Fruit fly (Drosophila melanogaster) whole organism, embryonic: ENCODE data around the gene CG31800.
A peak's percentile ranks its signal among the peaks of the same experiment; 100 is the strongest.

Experiments
- Asciz ChIP-seq: fragments of 200-800 bp; sonication (Bioruptor generic); optimal IDR thresholded peaks from 2 replicates; lab custom pipeline; 2017; ENCODE audit warnings: missing biosample characterization, mild to moderate bottlenecking, missing genetic modification characterization, missing genetic modification reagents
- Atf-2 ChIP-seq: fragments of 200-800 bp; sonication (Bioruptor generic); optimal IDR thresholded peaks from 2 replicates; lab custom pipeline; 2016; ENCODE audit warnings: missing biosample characterization, missing genetic modification characterization
- BEAF-32 ChIP-seq: fragments of 200-800 bp; sonication (Bioruptor generic); optimal IDR thresholded peaks from 3 replicates; lab custom pipeline; 2017; ENCODE audit warnings: missing biosample characterization, missing genetic modification characterization, mild to moderate bottlenecking, moderate library complexity, missing genetic modification reagents
- CG11504 ChIP-seq: fragments of 200-800 bp; sonication (Bioruptor generic); optimal IDR thresholded peaks from 3 replicates; lab custom pipeline; 2019; ENCODE audit warnings: missing biosample characterization, mild to moderate bottlenecking, missing genetic modification characterization, moderate library complexity
- CG11695 ChIP-seq: fragments of 200-800 bp; sonication (Bioruptor generic); IDR thresholded peaks from 3 replicates; pipeline ENCODE4 v1.3.6; 2022; ENCODE audit warnings: missing biosample characterization, missing genetic modification characterization
- CG12071 ChIP-seq: fragments of 200-800 bp; sonication (Bioruptor generic); optimal IDR thresholded peaks from 3 replicates; lab custom pipeline; 2018; ENCODE audit warnings: missing biosample characterization, mild to moderate bottlenecking, missing genetic modification characterization
- CG15073 ChIP-seq: fragments of 200-800 bp; sonication (Bioruptor generic); optimal IDR thresholded peaks from 2 replicates; lab custom pipeline; 2016; ENCODE audit warnings: missing biosample characterization, missing genetic modification characterization
- CG15269 ChIP-seq: fragments of 200-800 bp; sonication (Bioruptor generic); optimal IDR thresholded peaks from 2 replicates; lab custom pipeline; 2018; ENCODE audit warnings: missing biosample characterization, mild to moderate bottlenecking, missing genetic modification characterization, moderate library complexity
- CG15601 ChIP-seq: fragments of 200-800 bp; sonication (Bioruptor generic); optimal IDR thresholded peaks from 3 replicates; lab custom pipeline; 2019; ENCODE audit warnings: missing biosample characterization, mild to moderate bottlenecking, missing genetic modification characterization, moderate library complexity
- CG15696 ChIP-seq: fragments of 200-800 bp; sonication (Bioruptor generic); optimal IDR thresholded peaks from 2 replicates; lab custom pipeline; 2019; ENCODE audit warnings: missing biosample characterization, mild to moderate bottlenecking, missing genetic modification characterization, moderate library complexity
- CG16815 ChIP-seq: fragments of 200-800 bp; sonication (Bioruptor generic); optimal IDR thresholded peaks from 3 replicates; lab custom pipeline; 2017; ENCODE audit warnings: missing biosample characterization, mild to moderate bottlenecking, missing genetic modification characterization
- CG18764 ChIP-seq: fragments of 200-800 bp; sonication (Bioruptor generic); optimal IDR thresholded peaks from 3 replicates; lab custom pipeline; 2016; ENCODE audit warnings: missing biosample characterization, missing genetic modification characterization
- CG2129 ChIP-seq: fragments of 200-800 bp; sonication (Bioruptor generic); IDR thresholded peaks from 2 replicates; pipeline ENCODE4 v1.3.6; 2022; ENCODE audit warnings: missing biosample characterization, missing genetic modification characterization; ENCODE audit not compliant: partially characterized antibody
- CG2712 ChIP-seq: fragments of 200-800 bp; optimal IDR thresholded peaks from 3 replicates; lab custom pipeline; 2019; ENCODE audit warnings: missing biosample characterization, mild to moderate bottlenecking, missing genetic modification characterization, moderate library complexity
- CG31224 ChIP-seq: fragments of 200-800 bp; sonication (Bioruptor generic); IDR thresholded peaks from 2 replicates; pipeline ENCODE4 v1.3.6; 2022; ENCODE audit warnings: missing biosample characterization, missing genetic modification characterization
- CG34422 ChIP-seq: fragments of 200-800 bp; sonication (Bioruptor generic); IDR thresholded peaks from 3 replicates; pipeline ENCODE4 v1.3.6; 2022; ENCODE audit warnings: missing biosample characterization, missing genetic modification characterization
- CG3838 ChIP-seq: fragments of 200-800 bp; sonication (Bioruptor generic); optimal IDR thresholded peaks from 3 replicates; lab custom pipeline; 2016; ENCODE audit warnings: missing biosample characterization, missing genetic modification characterization
- CG4328 ChIP-seq: fragments of 200-800 bp; sonication (Bioruptor generic); optimal IDR thresholded peaks from 3 replicates; lab custom pipeline; 2017; ENCODE audit warnings: missing biosample characterization, missing genetic modification reagents, missing genetic modification characterization
- CG7271 ChIP-seq: fragments of 200-800 bp; sonication (Bioruptor generic); optimal IDR thresholded peaks from 2 replicates; lab custom pipeline; 2018; ENCODE audit warnings: missing biosample characterization, mild to moderate bottlenecking, missing genetic modification characterization, moderate library complexity
- CG8089 ChIP-seq: fragments of 200-800 bp; sonication (Bioruptor generic); optimal IDR thresholded peaks from 3 replicates; lab custom pipeline; 2016; ENCODE audit warnings: missing biosample characterization, missing genetic modification characterization
- Dll ChIP-seq: fragments of 200-800 bp; sonication (Bioruptor generic); IDR thresholded peaks from 4 replicates; pipeline ENCODE4 v1.3.6; 2022; ENCODE audit warnings: missing biosample characterization, missing genetic modification characterization; ENCODE audit not compliant: partially characterized antibody
- Doc3 ChIP-seq: fragments of 200-800 bp; sonication (Bioruptor generic); IDR thresholded peaks from 3 replicates; pipeline ENCODE4 v1.3.6; 2022; ENCODE audit warnings: missing biosample characterization, missing genetic modification characterization; ENCODE audit not compliant: partially characterized antibody
- Ets65A ChIP-seq: fragments of 200-800 bp; sonication (Bioruptor generic); peaks from one replicate; lab custom pipeline; 2016; ENCODE audit warnings: missing biosample characterization, missing genetic modification characterization
- H15 ChIP-seq: fragments of 200-800 bp; sonication (Bioruptor generic); IDR thresholded peaks from 3 replicates; pipeline ENCODE4 v1.3.6; 2022; ENCODE audit warnings: missing biosample characterization, missing genetic modification characterization
- Hr3 ChIP-seq: fragments of 200-800 bp; sonication (Bioruptor generic); optimal IDR thresholded peaks from 3 replicates; lab custom pipeline; 2016; ENCODE audit warnings: missing biosample characterization, missing genetic modification characterization
- Jarid2 ChIP-seq: fragments of 200-800 bp; sonication (Bioruptor generic); optimal IDR thresholded peaks from 3 replicates; lab custom pipeline; 2017; ENCODE audit warnings: mild to moderate bottlenecking, missing biosample characterization, missing genetic modification reagents, missing genetic modification characterization
- Meics ChIP-seq: fragments of 200-800 bp; sonication (Bioruptor generic); optimal IDR thresholded peaks from 2 replicates; lab custom pipeline; 2017; ENCODE audit warnings: missing biosample characterization, mild to moderate bottlenecking, missing genetic modification characterization
- Mes4 ChIP-seq: fragments of 200-800 bp; sonication (Bioruptor generic); optimal IDR thresholded peaks from 2 replicates; lab custom pipeline; 2016; ENCODE audit warnings: missing biosample characterization, missing genetic modification characterization
- Oli ChIP-seq: fragments of 200-800 bp; sonication (Bioruptor generic); optimal IDR thresholded peaks from 2 replicates; lab custom pipeline; 2018; ENCODE audit warnings: missing biosample characterization, mild to moderate bottlenecking, missing genetic modification characterization, moderate library complexity
- Ssrp ChIP-seq: fragments of 200-800 bp; sonication (Bioruptor generic); optimal IDR thresholded peaks from 2 replicates; lab custom pipeline; 2018; ENCODE audit warnings: missing biosample characterization, mild to moderate bottlenecking, missing genetic modification characterization, moderate library complexity
- Xbp1 ChIP-seq: fragments of 200-800 bp; sonication (Bioruptor generic); optimal IDR thresholded peaks from 3 replicates; lab custom pipeline; 2016; ENCODE audit warnings: missing biosample characterization, mild to moderate bottlenecking, missing genetic modification characterization
- ara ChIP-seq: fragments of 200-800 bp; sonication (Bioruptor generic); IDR thresholded peaks from 2 replicates; pipeline ENCODE4 v1.3.6; 2022; ENCODE audit warnings: missing biosample characterization, missing genetic modification characterization
- bigmax ChIP-seq: fragments of 200-800 bp; sonication (Bioruptor generic); optimal IDR thresholded peaks from 2 replicates; lab custom pipeline; 2018; ENCODE audit warnings: missing biosample characterization, mild to moderate bottlenecking, missing genetic modification characterization
- cas ChIP-seq: fragments of 200-800 bp; sonication (Bioruptor generic); IDR thresholded peaks from 2 replicates; pipeline ENCODE4 v1.3.6; 2022; ENCODE audit warnings: missing biosample characterization, missing genetic modification characterization
- ci ChIP-seq: fragments of 200-800 bp; sonication (Bioruptor generic); IDR thresholded peaks from 3 replicates; pipeline ENCODE4 v1.3.6; 2022; ENCODE audit warnings: missing biosample characterization, missing genetic modification characterization
- crol ChIP-seq: fragments of 200-800 bp; sonication (Bioruptor generic); IDR thresholded peaks from 2 replicates; pipeline ENCODE4 v1.3.6; 2022; ENCODE audit warnings: missing biosample characterization, missing genetic modification characterization
- crp ChIP-seq, 2 experiments: fragments of 200-800 bp; sonication (Bioruptor generic); optimal IDR thresholded peaks; 2 replicates in 1 of 2; 3 replicates in 1 of 2; lab custom pipeline; 2017; ENCODE audit warnings: missing biosample characterization in 2 of 2, missing genetic modification characterization in 2 of 2, mild to moderate bottlenecking in 1 of 2, moderate library complexity in 1 of 2
- dati ChIP-seq: fragments of 200-800 bp; sonication (Bioruptor generic); IDR thresholded peaks from 2 replicates; pipeline ENCODE4 v1.3.6; 2022; ENCODE audit warnings: missing biosample characterization, missing genetic modification characterization
- fu2 ChIP-seq: fragments of 200-800 bp; sonication (Bioruptor generic); optimal IDR thresholded peaks from 2 replicates; lab custom pipeline; 2016; ENCODE audit warnings: missing biosample characterization, missing genetic modification characterization
- jing ChIP-seq: fragments of 200-800 bp; sonication (Bioruptor generic); optimal IDR thresholded peaks from 2 replicates; lab custom pipeline; 2018; ENCODE audit warnings: missing biosample characterization, mild to moderate bottlenecking, missing genetic modification characterization
- luna ChIP-seq: fragments of 200-800 bp; sonication (Bioruptor generic); optimal IDR thresholded peaks from 2 replicates; lab custom pipeline; 2016; ENCODE audit warnings: missing biosample characterization, missing genetic modification characterization
- sc ChIP-seq, 3 experiments: fragments of >200 bp in 2 of 3; fragments of 200-800 bp in 1 of 3; sonication (Bioruptor generic) in 1 of 3; optimal IDR thresholded peaks; 2 replicates in 2 of 3; 3 replicates in 1 of 3; lab custom pipeline; 2017; ENCODE audit warnings: mild to moderate bottlenecking in 1 of 3, missing biosample characterization in 1 of 3, missing genetic modification characterization in 1 of 3, missing genetic modification reagents in 1 of 3
- sd ChIP-seq: fragments of 200-800 bp; sonication (Bioruptor generic); optimal IDR thresholded peaks from 3 replicates; lab custom pipeline; 2018; ENCODE audit warnings: missing biosample characterization, mild to moderate bottlenecking, missing genetic modification characterization, moderate library complexity
- sima ChIP-seq: fragments of 200-800 bp; sonication (Bioruptor generic); optimal IDR thresholded peaks from 2 replicates; lab custom pipeline; 2016; ENCODE audit warnings: missing biosample characterization, missing genetic modification characterization
- tll ChIP-seq, 2 experiments: fragments of 200-800 bp in 1 of 2; fragments of >200 bp in 1 of 2; sonication (Bioruptor generic) in 1 of 2; optimal IDR thresholded peaks; 2 replicates each; lab custom pipeline; 2017 to 2019; ENCODE audit warnings: missing biosample characterization in 2 of 2, missing genetic modification characterization in 2 of 2, mild to moderate bottlenecking in 1 of 2, moderate library complexity in 1 of 2
- vfl ChIP-seq: fragments of 200-800 bp; sonication (Bioruptor generic); optimal IDR thresholded peaks from 2 replicates; lab custom pipeline; 2016; ENCODE audit warnings: missing biosample characterization, missing genetic modification characterization
- vvl ChIP-seq: fragments of 200-800 bp; sonication (Bioruptor generic); IDR thresholded peaks from 2 replicates; pipeline ENCODE4 v1.3.6; 2022; ENCODE audit warnings: missing biosample characterization, missing genetic modification characterization
- wek ChIP-seq: fragments of 200-800 bp; sonication (Bioruptor generic); optimal IDR thresholded peaks from 3 replicates; lab custom pipeline; 2018; ENCODE audit warnings: missing biosample characterization, mild to moderate bottlenecking, missing genetic modification characterization, moderate library complexity

The CG31800 gene

dm6 chr2L:19011895-19012645, 22.3 kb downstream of the CG31800 start (continued):
- peak; percentile 81 for TF ChIP-seq CG11504 (tag; lab: Kevin White, UChicago)
- peak; percentile 86 for TF ChIP-seq Meics (GFP tag; lab: Kevin White, UChicago)
- no peak for TF ChIP-seq Doc3 (GFP tag; lab: Robert Waterston, UW)
- peak; percentile 84 for TF ChIP-seq Oli
- peak; percentile 84 for TF ChIP-seq Xbp1 (GFP tag; lab: Kevin White, UChicago)
- TF ChIP-seq Asciz (GFP tag; lab: Kevin White, UChicago): peak; percentile 59
- TF ChIP-seq CG12071 (GFP tag; lab: Kevin White, UChicago): peak; percentile 74
- TF ChIP-seq CG11695: peak; percentile 75
- TF ChIP-seq CG15269 (tag; lab: Kevin White, UChicago): peak; percentile 83
- peak; percentile 62 for TF ChIP-seq Mes4 (GFP tag; lab: Kevin White, UChicago)
- no peak for TF ChIP-seq sc (optimal IDR thresholded peaks at IDR 0.05; lab: Kevin White, UChicago)
- peak; percentile 59 for TF ChIP-seq sc (GFP tag; optimal IDR thresholded peaks at IDR 0.05; lab: Kevin White, UChicago)
- TF ChIP-seq bigmax (GFP tag; lab: Kevin White, UChicago): no peak
- peak; percentile 37 for TF ChIP-seq CG18764 (GFP tag; lab: Kevin White, UChicago)
- TF ChIP-seq CG16815 (GFP tag; lab: Kevin White, UChicago): peak; percentile 66
- peak; percentile 26; the same call in 1 of the 2 replicates for TF ChIP-seq crol (GFP tag; lab: Robert Waterston, UW)
- TF ChIP-seq Dll: no peak
- peak; percentile 69 for TF ChIP-seq CG15601 (tag; lab: Kevin White, UChicago)
- peak; percentile 76 for TF ChIP-seq fu2 (GFP tag; lab: Kevin White, UChicago)
- TF ChIP-seq Ssrp (tag; lab: Kevin White, UChicago): peak; percentile 73
- peak; percentile 64 for TF ChIP-seq jing (GFP tag; lab: Kevin White, UChicago)
- TF ChIP-seq tll (GFP tag; optimal IDR thresholded peaks at IDR 0.05; lab: Kevin White, UChicago): no peak
- TF ChIP-seq wek (GFP tag; lab: Kevin White, UChicago): peak; percentile 23
- TF ChIP-seq CG15073 (GFP tag; lab: Kevin White, UChicago): no peak
- peak; percentile 86 for TF ChIP-seq CG34422 (GFP tag; lab: Robert Waterston, UW)
- peak; percentile 49 for TF ChIP-seq CG8089 (GFP tag; lab: Kevin White, UChicago)
- TF ChIP-seq H15 (GFP tag; lab: Robert Waterston, UW): peak; percentile 85
- TF ChIP-seq Atf-2 (GFP tag; lab: Kevin White, UChicago): peak; percentile 76
- peak; percentile 80 for TF ChIP-seq ara
- TF ChIP-seq sd (tag; lab: Kevin White, UChicago): peak; percentile 64
- TF ChIP-seq BEAF-32 (GFP tag; lab: Kevin White, UChicago): no peak
- no peak for TF ChIP-seq CG3838
- TF ChIP-seq CG15696: no peak
- peak; percentile 28 for TF ChIP-seq Jarid2 (GFP tag; lab: Kevin White, UChicago)
- no peak for TF ChIP-seq sima
- peak; percentile 55 for TF ChIP-seq luna (GFP tag; lab: Kevin White, UChicago)
- TF ChIP-seq ci (GFP tag; lab: Robert Waterston, UW): peak; percentile 91
- TF ChIP-seq CG4328 (GFP tag; lab: Kevin White, UChicago): no peak
- peak; percentile 82 for TF ChIP-seq CG2712 (tag; lab: Kevin White, UChicago)
- TF ChIP-seq vvl: peak; percentile 89
- no peak for TF ChIP-seq CG7271 (tag; lab: Kevin White, UChicago)
- TF ChIP-seq vfl (GFP tag; lab: Kevin White, UChicago): peak; percentile 64
- peak; percentile 43; the same call in 1 of the 2 replicates for TF ChIP-seq dati (GFP tag; lab: Robert Waterston, UW)
- peak; percentile 94 for TF ChIP-seq Ets65A (GFP tag; lab: Kevin White, UChicago)
- peak in 1 of 2 experiments; percentile 24 for TF ChIP-seq crp (GFP tag; optimal IDR thresholded peaks at IDR 0.05; lab: Kevin White, UChicago)
- peak; percentile 83 for TF ChIP-seq cas (GFP tag; lab: Robert Waterston, UW)
- TF ChIP-seq CG31224 (GFP tag; lab: Robert Waterston, UW): peak; percentile 70
- no peak for TF ChIP-seq CG2129 (GFP tag; lab: Robert Waterston, UW)
- peak; percentile 77 for TF ChIP-seq Hr3 (GFP tag; lab: Kevin White, UChicago)
